Fruit fly (Drosophila melanogaster) whole organism, prepupa: ENCODE measurements around the gene BthD.
A peak's percentile ranks its signal among the peaks of the same experiment; 100 is the strongest.

ENCODE experiments used
- Blimp-1 ChIP-seq: fragments of 200-800 bp; sonication (Bioruptor generic); optimal IDR thresholded peaks from 3 replicates; lab custom pipeline; 2017; ENCODE audit warnings: missing biosample characterization, missing genetic modification characterization, mild to moderate bottlenecking, moderate library complexity, missing genetic modification reagents
- CG10631 ChIP-seq: fragments of 200-800 bp; sonication (Bioruptor generic); optimal IDR thresholded peaks from 2 replicates; lab custom pipeline; 2016; ENCODE audit warnings: missing biosample characterization, missing genetic modification characterization
- CG10669 ChIP-seq: fragments of 200-800 bp; sonication (Bioruptor generic); optimal IDR thresholded peaks from 3 replicates; lab custom pipeline; 2018; ENCODE audit warnings: missing biosample characterization, mild to moderate bottlenecking, missing genetic modification characterization, moderate library complexity
- CG11762 ChIP-seq: fragments of 200-800 bp; sonication (Bioruptor generic); optimal IDR thresholded peaks from 3 replicates; lab custom pipeline; 2016; ENCODE audit warnings: missing biosample characterization, missing genetic modification characterization; ENCODE audit not compliant: insufficient read depth
- CG11902 ChIP-seq: fragments of 200-800 bp; sonication (Bioruptor generic); optimal IDR thresholded peaks from 3 replicates; lab custom pipeline; 2016; ENCODE audit warnings: missing biosample characterization, missing genetic modification characterization
- CG1621 ChIP-seq: fragments of 200-800 bp; sonication (Bioruptor generic); optimal IDR thresholded peaks from 3 replicates; lab custom pipeline; 2018; ENCODE audit warnings: missing biosample characterization, mild to moderate bottlenecking, missing genetic modification characterization
- CG16779 ChIP-seq: fragments of 200-800 bp; sonication (Bioruptor generic); optimal IDR thresholded peaks from 3 replicates; lab custom pipeline; 2017; ENCODE audit warnings: missing biosample characterization, mild to moderate bottlenecking, missing genetic modification characterization
- CG3032 ChIP-seq: fragments of 200-800 bp; optimal IDR thresholded peaks from 2 replicates; lab custom pipeline; 2019; ENCODE audit warnings: missing biosample characterization, mild to moderate bottlenecking, missing genetic modification characterization, moderate library complexity
- CG31627 ChIP-seq: fragments of 200-800 bp; sonication (Bioruptor generic); optimal IDR thresholded peaks from 3 replicates; lab custom pipeline; 2016; ENCODE audit warnings: missing biosample characterization, missing genetic modification characterization
- CG32006 ChIP-seq: fragments of 200-800 bp; sonication (Bioruptor generic); optimal IDR thresholded peaks from 3 replicates; lab custom pipeline; 2017; ENCODE audit warnings: missing biosample characterization, mild to moderate bottlenecking, missing genetic modification characterization
- CG34406 ChIP-seq: fragments of 200-800 bp; sonication (Bioruptor generic); optimal IDR thresholded peaks from 3 replicates; lab custom pipeline; 2016; ENCODE audit warnings: missing biosample characterization, missing genetic modification characterization
- CG3919 ChIP-seq: fragments of 200-800 bp; sonication (Bioruptor generic); optimal IDR thresholded peaks from 3 replicates; lab custom pipeline; 2016; ENCODE audit warnings: missing biosample characterization, missing genetic modification characterization
- CG4318 ChIP-seq: fragments of 200-800 bp; sonication (Bioruptor generic); optimal IDR thresholded peaks from 3 replicates; lab custom pipeline; 2017; ENCODE audit warnings: missing biosample characterization, mild to moderate bottlenecking, missing genetic modification characterization
- CG6163 ChIP-seq: fragments of 200-800 bp; sonication (Bioruptor generic); IDR thresholded peaks from 3 replicates; pipeline ENCODE4 v1.3.6; 2022; ENCODE audit warnings: missing biosample characterization, missing genetic modification characterization
- CG6276 ChIP-seq: fragments of 200-800 bp; sonication (Bioruptor generic); optimal IDR thresholded peaks from 2 replicates; lab custom pipeline; 2017; ENCODE audit warnings: missing biosample characterization, mild to moderate bottlenecking, missing genetic modification characterization
- CG6792 ChIP-seq: fragments of 200-800 bp; sonication (Bioruptor generic); optimal IDR thresholded peaks from 3 replicates; lab custom pipeline; 2016; ENCODE audit warnings: missing biosample characterization, missing genetic modification characterization
- CG6808 ChIP-seq: fragments of 200-800 bp; sonication (Bioruptor generic); optimal IDR thresholded peaks from 3 replicates; lab custom pipeline; 2017; ENCODE audit warnings: missing biosample characterization, missing genetic modification characterization, mild to moderate bottlenecking, moderate library complexity, missing genetic modification reagents
- CG7368 ChIP-seq: fragments of 200-800 bp; sonication (Bioruptor generic); optimal IDR thresholded peaks from 3 replicates; lab custom pipeline; 2016; ENCODE audit warnings: missing biosample characterization, missing genetic modification characterization
- CG8319 ChIP-seq: fragments of 200-800 bp; sonication (Bioruptor generic); optimal IDR thresholded peaks from 3 replicates; lab custom pipeline; 2016; ENCODE audit warnings: missing biosample characterization, missing genetic modification characterization
- Eip78C ChIP-seq: fragments of 200-800 bp; sonication (Bioruptor generic); peaks from one replicate; lab custom pipeline; 2016; ENCODE audit warnings: missing biosample characterization, missing genetic modification characterization
- Eip93F ChIP-seq: fragments of 200-800 bp; sonication (Bioruptor generic); optimal IDR thresholded peaks from 2 replicates; lab custom pipeline; 2016; ENCODE audit warnings: missing biosample characterization, mild to moderate bottlenecking, missing genetic modification characterization
- Ets96B ChIP-seq: fragments of 200-800 bp; optimal IDR thresholded peaks from 2 replicates; lab custom pipeline; 2019; ENCODE audit warnings: missing biosample characterization, mild to moderate bottlenecking, missing genetic modification characterization, moderate library complexity
- Gug ChIP-seq: fragments of 200-800 bp; sonication (Bioruptor generic); IDR thresholded peaks from 2 replicates; pipeline ENCODE4 v1.3.6; 2022; ENCODE audit warnings: missing biosample characterization, missing genetic modification characterization
- Hr38 ChIP-seq: sonication (Bioruptor generic); optimal IDR thresholded peaks from 2 replicates; lab custom pipeline; 2016; ENCODE audit warnings: missing biosample characterization, missing genetic modification characterization
- Hr39 ChIP-seq: fragments of 200-800 bp; sonication (Bioruptor generic); optimal IDR thresholded peaks from 2 replicates; lab custom pipeline; 2016; ENCODE audit warnings: missing biosample characterization, missing genetic modification characterization
- Hr4 ChIP-seq: fragments of 200-800 bp; sonication (Bioruptor generic); optimal IDR thresholded peaks from 3 replicates; lab custom pipeline; 2016; ENCODE audit warnings: missing biosample characterization, missing genetic modification characterization
- Lpt ChIP-seq: fragments of 200-800 bp; sonication (Bioruptor generic); optimal IDR thresholded peaks from 3 replicates; lab custom pipeline; 2016; ENCODE audit warnings: missing biosample characterization, missing genetic modification characterization
- Met ChIP-seq: fragments of 200-800 bp; sonication (Bioruptor generic); optimal IDR thresholded peaks from 3 replicates; lab custom pipeline; 2016; ENCODE audit warnings: missing biosample characterization, missing genetic modification characterization
- OdsH ChIP-seq: fragments of 200-800 bp; sonication (Bioruptor generic); optimal IDR thresholded peaks from 3 replicates; lab custom pipeline; 2016; ENCODE audit warnings: missing biosample characterization, missing genetic modification characterization
- Smox ChIP-seq: fragments of 200-800 bp; sonication (Bioruptor generic); optimal IDR thresholded peaks from 3 replicates; lab custom pipeline; 2016; ENCODE audit warnings: missing biosample characterization, missing genetic modification characterization
- Sox15 ChIP-seq: fragments of 200-800 bp; sonication (Bioruptor generic); optimal IDR thresholded peaks from 3 replicates; lab custom pipeline; 2016; ENCODE audit warnings: missing biosample characterization, missing genetic modification characterization
- achi ChIP-seq: fragments of 200-800 bp; sonication (Bioruptor generic); optimal IDR thresholded peaks from 3 replicates; lab custom pipeline; 2016; ENCODE audit warnings: missing biosample characterization, missing genetic modification characterization
- cyc ChIP-seq: fragments of 200-800 bp; sonication (Bioruptor generic); optimal IDR thresholded peaks from 3 replicates; lab custom pipeline; 2016; ENCODE audit warnings: missing biosample characterization, missing genetic modification characterization
- dac ChIP-seq: fragments of 200-800 bp; sonication (Bioruptor generic); optimal IDR thresholded peaks from 2 replicates; lab custom pipeline; 2017; ENCODE audit warnings: missing biosample characterization, mild to moderate bottlenecking, missing genetic modification characterization
- dsx ChIP-seq: fragments of 200-800 bp; optimal IDR thresholded peaks from 3 replicates; lab custom pipeline; 2019; ENCODE audit warnings: missing biosample characterization, mild to moderate bottlenecking, missing genetic modification characterization, moderate library complexity; ENCODE audit not compliant: poor library complexity, severe bottlenecking
- eg ChIP-seq: fragments of 200-800 bp; sonication (Bioruptor generic); IDR thresholded peaks from 3 replicates; pipeline ENCODE4 v1.3.6; 2022; ENCODE audit warnings: missing biosample characterization, missing genetic modification characterization
- esn ChIP-seq: fragments of 200-800 bp; sonication (Bioruptor generic); optimal IDR thresholded peaks from 2 replicates; lab custom pipeline; 2016; ENCODE audit warnings: missing biosample characterization, mild to moderate bottlenecking, missing genetic modification characterization, moderate library complexity
- fd85E ChIP-seq: fragments of 200-800 bp; sonication (Bioruptor generic); optimal IDR thresholded peaks from 3 replicates; lab custom pipeline; 2016; ENCODE audit warnings: missing biosample characterization, missing genetic modification characterization
- fkh ChIP-seq: fragments of 200-800 bp; sonication (Bioruptor generic); optimal IDR thresholded peaks from 3 replicates; lab custom pipeline; 2017; ENCODE audit warnings: missing biosample characterization, mild to moderate bottlenecking, missing genetic modification characterization, moderate library complexity
- lz ChIP-seq: fragments of 200-800 bp; sonication (Bioruptor generic); optimal IDR thresholded peaks from 3 replicates; lab custom pipeline; 2016; ENCODE audit warnings: missing biosample characterization, missing genetic modification characterization
- net ChIP-seq: fragments of 200-800 bp; sonication (Bioruptor generic); optimal IDR thresholded peaks from 3 replicates; lab custom pipeline; 2016; ENCODE audit warnings: missing biosample characterization, missing genetic modification characterization
- salr ChIP-seq, 2 experiments: fragments of 200-800 bp; sonication (Bioruptor generic); optimal IDR thresholded peaks; 3 replicates each; lab custom pipeline; 2016 to 2018; ENCODE audit warnings: missing biosample characterization in 2 of 2, missing genetic modification characterization in 2 of 2, mild to moderate bottlenecking in 1 of 2
- spab ChIP-seq: fragments of 200-800 bp; sonication (Bioruptor generic); optimal IDR thresholded peaks from 2 replicates; lab custom pipeline; 2017; ENCODE audit warnings: missing biosample characterization, mild to moderate bottlenecking, missing genetic modification characterization, missing genetic modification reagents
- ss ChIP-seq, 2 experiments: fragments of 200-800 bp; sonication (Bioruptor generic); optimal IDR thresholded peaks; 2 replicates in 1 of 2; 3 replicates in 1 of 2; lab custom pipeline; 2017 to 2018; ENCODE audit warnings: mild to moderate bottlenecking in 2 of 2, missing biosample characterization in 2 of 2, missing genetic modification characterization in 2 of 2, moderate library complexity in 1 of 2
- svp ChIP-seq: fragments of 200-800 bp; sonication (Bioruptor generic); peaks from one replicate; lab custom pipeline; 2016; ENCODE audit warnings: missing biosample characterization, missing genetic modification characterization
- topi ChIP-seq: fragments of 200-800 bp; sonication (Bioruptor generic); optimal IDR thresholded peaks from 3 replicates; lab custom pipeline; 2016; ENCODE audit warnings: missing biosample characterization, missing genetic modification characterization
- vri ChIP-seq: fragments of 200-800 bp; sonication (Bioruptor generic); optimal IDR thresholded peaks from 3 replicates; lab custom pipeline; 2016; ENCODE audit warnings: missing biosample characterization, mild to moderate bottlenecking, missing genetic modification characterization

BthD gene

dm6 chrX:13627855-13628254, 15.9 kb downstream of the BthD start:
- TF ChIP-seq CG1621 (tag; lab: Kevin White, UChicago): no peak
- TF ChIP-seq esn: no peak
- no peak for TF ChIP-seq CG6792
- TF ChIP-seq vri (GFP tag; lab: Kevin White, UChicago): no peak
- TF ChIP-seq dac: no peak
- TF ChIP-seq CG10631: no peak
- no peak for TF ChIP-seq lz
- no peak for TF ChIP-seq CG11762
- TF ChIP-seq CG3919 (GFP tag; lab: Kevin White, UChicago): no peak
- TF ChIP-seq dsx (GFP tag; lab: Kevin White, UChicago): no peak
- TF ChIP-seq fkh (GFP tag; lab: Kevin White, UChicago): no peak
- no peak for TF ChIP-seq topi (GFP tag; lab: Kevin White, UChicago)
- no peak for TF ChIP-seq spab (GFP tag; lab: Kevin White, UChicago)
- TF ChIP-seq CG16779: no peak
- no peak for TF ChIP-seq achi
- TF ChIP-seq CG6163 (GFP tag; lab: Robert Waterston, UW): no peak
- no peak for TF ChIP-seq Met
- no peak for TF ChIP-seq CG3032 (tag; lab: Kevin White, UChicago)

dm6 chrX:13629414-13629813, 17.5 kb downstream of the BthD start:
- TF ChIP-seq esn: no peak
- no peak for TF ChIP-seq CG6163 (GFP tag; lab: Robert Waterston, UW)
- TF ChIP-seq achi: no peak
- peak; percentile 63 for TF ChIP-seq Eip78C (GFP tag; lab: Kevin White, UChicago)
- TF ChIP-seq CG7368 (GFP tag; lab: Kevin White, UChicago): no peak
- TF ChIP-seq cyc (GFP tag; lab: Kevin White, UChicago): no peak

dm6 chrX:13630290-13630900, 18.5 kb downstream of the BthD start:
- TF ChIP-seq Ets96B (tag; lab: Kevin White, UChicago): no peak
- TF ChIP-seq Eip93F (GFP tag; lab: Kevin White, UChicago): no peak
- TF ChIP-seq CG11762: peak; percentile 2
- TF ChIP-seq Hr4 (GFP tag; lab: Kevin White, UChicago): peak; percentile 28
- peak; percentile 52 for TF ChIP-seq eg (GFP tag; lab: Robert Waterston, UW)
- no peak for TF ChIP-seq Blimp-1 (GFP tag; lab: Kevin White, UChicago)
- peak; percentile 62 for TF ChIP-seq lz
- peak; percentile 65 for TF ChIP-seq topi (GFP tag; lab: Kevin White, UChicago)
- no peak for TF ChIP-seq CG3032 (tag; lab: Kevin White, UChicago)
- no peak for TF ChIP-seq CG10669 (GFP tag; lab: Kevin White, UChicago)
- TF ChIP-seq Gug (GFP tag; lab: Robert Waterston, UW): no peak
- peak; percentile 85 for TF ChIP-seq svp (GFP tag; lab: Kevin White, UChicago)
- TF ChIP-seq CG6792: peak; percentile 52
- no peak for TF ChIP-seq fkh (GFP tag; lab: Kevin White, UChicago)
- TF ChIP-seq Hr38 (GFP tag; lab: Kevin White, UChicago): no peak
- no peak for TF ChIP-seq CG16779
- TF ChIP-seq dsx (GFP tag; lab: Kevin White, UChicago): no peak
- TF ChIP-seq Lpt (GFP tag; lab: Kevin White, UChicago): no peak
- peak; percentile 41 for TF ChIP-seq CG34406 (GFP tag; lab: Kevin White, UChicago)
- peak; percentile 66 for TF ChIP-seq esn
- TF ChIP-seq CG6276: no peak
- TF ChIP-seq CG32006 (GFP tag; lab: Kevin White, UChicago): peak; percentile 43
- no peak for TF ChIP-seq CG11902 (GFP tag; lab: Kevin White, UChicago)
- 0 out of 3 replicates have a peak, but pooled peaks have one; percentile 31 for TF ChIP-seq CG6163 (GFP tag; lab: Robert Waterston, UW)
- TF ChIP-seq CG31627 (GFP tag; lab: Kevin White, UChicago): peak; percentile 62
- TF ChIP-seq CG4318 (GFP tag; lab: Kevin White, UChicago): no peak
- TF ChIP-seq CG8319: peak; percentile 17
- no peak for TF ChIP-seq fd85E
- TF ChIP-seq Sox15 (GFP tag; lab: Kevin White, UChicago): peak; percentile 8
- no peak for TF ChIP-seq ss (GFP tag; optimal IDR thresholded peaks at IDR 0.05; lab: Kevin White, UChicago)
- TF ChIP-seq Hr39: peak; percentile 65
- peak; percentile 48 for TF ChIP-seq OdsH (GFP tag; lab: Kevin White, UChicago)
- no peak for TF ChIP-seq CG6808 (GFP tag; lab: Kevin White, UChicago)
- peak; percentile 10 for TF ChIP-seq net (GFP tag; lab: Kevin White, UChicago)
- no peak for TF ChIP-seq salr (GFP tag; optimal IDR thresholded peaks at IDR 0.05; lab: Kevin White, UChicago)
- TF ChIP-seq Smox (GFP tag; lab: Kevin White, UChicago): peak; percentile 23
